Worm (Caenorhabditis elegans): Measurements from ENCODE around the gene rbm-25.

ce11 chrV:12511946-12512345 is 13.9 kb downstream of the rbm-25 start:
- no peak for TF ChIP-seq ces-1 (GFP tag; optimal IDR thresholded peaks at IDR 0.05)
- no peak for TF ChIP-seq nhr-237 (tag; optimal IDR thresholded peaks at IDR 0.05)
- TF ChIP-seq ceh-28 (tag; optimal IDR thresholded peaks at IDR 0.05) = no peak
- TF ChIP-seq T26A8.4 (GFP tag; IDR thresholded peaks at IDR 0.05) = no peak
- no peak for TF ChIP-seq ama-1 (optimal IDR thresholded peaks at IDR 0.05)
- TF ChIP-seq pqm-1 (tag; optimal IDR thresholded peaks at IDR 0.05) = no peak
- TF ChIP-seq nhr-6 (tag; optimal IDR thresholded peaks at IDR 0.05) = no peak
- no peak for TF ChIP-seq T20F7.1 (GFP tag; optimal IDR thresholded peaks at IDR 0.05)
- no peak for TF ChIP-seq nhr-76 (tag; optimal IDR thresholded peaks at IDR 0.05)
- TF ChIP-seq R02D3.7 (tag; optimal IDR thresholded peaks at IDR 0.05) = no peak
- TF ChIP-seq aly-2 (tag; optimal IDR thresholded peaks at IDR 0.05) = no peak
- TF ChIP-seq lsy-2 (tag; optimal IDR thresholded peaks at IDR 0.05) = no peak
